Worm (Caenorhabditis elegans): ENCODE data around the gene slc-36.3.

DNA sequence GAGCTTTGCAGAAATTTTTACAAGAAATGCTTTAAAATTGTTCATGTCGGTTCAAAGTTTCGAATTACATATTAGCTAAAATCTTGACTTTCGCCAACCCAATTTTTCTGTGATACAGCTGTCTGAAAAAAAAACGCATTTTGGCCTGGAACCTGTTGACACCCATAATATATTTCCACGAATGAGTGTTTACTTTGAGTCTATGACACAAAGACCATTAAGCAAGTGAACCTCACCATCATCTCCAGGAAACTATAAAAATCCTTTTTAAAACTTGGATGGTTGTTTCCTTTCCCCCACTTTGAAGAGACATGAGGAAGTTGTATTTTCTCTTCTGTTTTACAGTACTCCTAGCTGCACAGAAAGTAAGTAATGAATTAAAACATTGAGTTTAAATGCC, 30.3 kb upstream of the slc-36.3 start, which contains the start of gene clec-263:
- TF ChIP-seq flt-1 (GFP tag; IDR thresholded peaks at IDR 0.05), result no peak
- TF ChIP-seq cog-1 (tag; optimal IDR thresholded peaks at IDR 0.05), result no peak
- TF ChIP-seq klf-2 (GFP tag; conservative IDR thresholded peaks at IDR 0.05), result no peak
- TF ChIP-seq T22C8.4 (GFP tag; IDR thresholded peaks at IDR 0.05), result no peak
- no peak for TF ChIP-seq med-1 (GFP tag; optimal IDR thresholded peaks at IDR 0.05; ENCODE audit: insufficient read depth)
